Fruit fly (Drosophila melanogaster): ENCODE measurements around the gene Cbs.

Cbs gene

DNA sequence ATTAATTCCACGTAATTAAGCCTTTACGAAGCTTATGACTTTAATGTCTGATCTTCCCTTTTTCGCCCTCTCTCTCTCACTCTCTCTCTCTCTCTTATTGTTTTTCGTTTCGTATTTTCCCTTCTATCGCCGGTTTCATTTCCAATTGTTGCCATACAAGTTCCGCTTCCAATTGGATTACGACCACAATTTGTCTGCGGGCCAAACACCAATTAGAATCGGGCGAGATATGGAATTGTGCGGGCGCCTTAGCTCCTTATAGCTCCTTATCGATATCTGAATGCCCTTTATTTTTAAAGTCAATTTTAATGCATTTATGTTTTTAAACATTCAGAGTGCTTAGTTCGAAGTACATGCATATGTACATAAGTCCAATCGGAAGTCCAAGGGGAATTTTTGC is 11.8 kb downstream of the Cbs start:
- no peak for TF ChIP-seq H15 (GFP tag; IDR thresholded peaks at IDR 0.05)
- peak; percentile 24 for TF ChIP-seq pfk (GFP tag; optimal IDR thresholded peaks at IDR 0.05)
- TF ChIP-seq D19A (tag; optimal IDR thresholded peaks at IDR 0.05) = peak; percentile 63
- peak; percentile 20 to 28 for TF ChIP-seq Trl (optimal IDR thresholded peaks at IDR 0.05)
- no peak for TF ChIP-seq Trl (GFP tag; optimal IDR thresholded peaks at IDR 0.05)
- no peak for TF ChIP-seq Mrtf (GFP tag; IDR thresholded peaks at IDR 0.05)
- peak; percentile 77 to 96 for TF ChIP-seq insv (GFP tag; optimal IDR thresholded peaks at IDR 0.05)
- peak; percentile 87 for TF ChIP-seq Elba2 (GFP tag; optimal IDR thresholded peaks at IDR 0.05)
- TF ChIP-seq CG10565 (GFP tag; optimal IDR thresholded peaks at IDR 0.05) = no peak
- TF ChIP-seq exex (tag; optimal IDR thresholded peaks at IDR 0.05) = no peak
- peak; percentile 39 for TF ChIP-seq Nf-YC (tag; optimal IDR thresholded peaks at IDR 0.05)
- no peak for TF ChIP-seq Hsf (GFP tag; optimal IDR thresholded peaks at IDR 0.05)
- TF ChIP-seq phol (tag; optimal IDR thresholded peaks at IDR 0.05) = no peak
- peak; percentile 64 for TF ChIP-seq gcm (GFP tag; optimal IDR thresholded peaks at IDR 0.05)
- TF ChIP-seq Nf-YB (GFP tag; optimal IDR thresholded peaks at IDR 0.05) = peak; percentile 51

DNA sequence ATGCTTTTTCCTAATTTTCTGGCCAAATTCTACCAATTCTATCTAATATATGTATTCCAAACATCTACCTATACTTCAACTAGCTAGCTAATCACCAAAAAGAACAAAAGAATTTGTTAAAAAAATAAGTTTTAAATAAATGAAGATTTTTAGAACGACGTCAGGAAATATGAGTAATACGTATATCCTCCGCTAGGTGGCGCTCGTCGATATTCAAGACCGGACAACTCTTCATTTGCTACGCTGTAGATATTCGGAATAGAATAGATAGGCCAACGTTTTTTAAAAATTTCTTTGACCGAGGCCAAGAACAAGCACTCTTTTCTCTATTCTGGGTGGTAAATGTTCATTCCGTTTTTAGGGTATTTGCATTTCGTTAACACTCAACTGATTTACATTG is 13.5 kb downstream of the Cbs start:
- TF ChIP-seq CG2678 (tag; optimal IDR thresholded peaks at IDR 0.05) (no peak), tin (GFP tag; optimal IDR thresholded peaks at IDR 0.05) (no peak), HmgZ (tag; optimal IDR thresholded peaks at IDR 0.05) (no peak), CTCF (GFP tag; optimal IDR thresholded peaks at IDR 0.05) (peak; percentile 84), CG3407 (GFP tag; optimal IDR thresholded peaks at IDR 0.05) (no peak)

DNA sequence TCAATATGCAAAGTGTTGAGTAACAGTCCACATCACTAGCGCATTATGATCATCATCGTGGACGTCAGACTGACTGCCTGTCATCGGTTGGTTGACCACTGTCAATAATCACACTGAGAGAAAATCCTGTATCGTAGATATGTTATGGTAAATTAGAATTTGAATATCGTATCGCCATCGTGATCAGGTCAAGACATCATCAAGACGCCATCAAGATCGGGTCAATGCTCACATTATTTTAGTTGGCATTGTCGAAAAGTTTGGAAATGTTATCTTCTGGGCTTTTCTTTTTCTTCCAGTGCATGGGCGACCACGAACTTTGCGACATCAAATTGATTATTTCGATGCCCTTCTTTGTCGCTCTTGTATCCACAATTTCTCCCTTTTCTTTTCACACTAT is 14.1 kb downstream of the Cbs start:
- TF ChIP-seq nau (GFP tag; optimal IDR thresholded peaks at IDR 0.05) (peak; percentile 71), CG3281 (GFP tag; optimal IDR thresholded peaks at IDR 0.05) (peak; percentile 79), CG9817 (tag; optimal IDR thresholded peaks at IDR 0.05) (peak; percentile 91), CG10979 (tag; optimal IDR thresholded peaks at IDR 0.05) (peak; percentile 91), CG8765 (GFP tag; IDR thresholded peaks at IDR 0.05) (no peak), CG16813 (GFP tag; IDR thresholded peaks at IDR 0.05; ENCODE audit: partially characterized antibody) (no peak), knrl (GFP tag; IDR thresholded peaks at IDR 0.05; ENCODE audit: partially characterized antibody) (no peak), luna (GFP tag; optimal IDR thresholded peaks at IDR 0.05) (no peak), CG1792 (GFP tag; optimal IDR thresholded peaks at IDR 0.05) (peak; percentile 78), CG1647 (GFP tag; optimal IDR thresholded peaks at IDR 0.05) (peak; percentile 78), CG15514 (GFP tag; optimal IDR thresholded peaks at IDR 0.05) (peak; percentile 62), Dad (GFP tag; optimal IDR thresholded peaks at IDR 0.05) (peak; percentile 93), CG18476 (GFP tag; optimal IDR thresholded peaks at IDR 0.05) (peak; percentile 80), CG14014 (GFP tag; IDR thresholded peaks at IDR 0.05) (peak; percentile 75), CG7745 (tag; optimal IDR thresholded peaks at IDR 0.05) (peak; percentile 12), pho (GFP tag; optimal IDR thresholded peaks at IDR 0.05) (peak; percentile 79), CG13123 (GFP tag; optimal IDR thresholded peaks at IDR 0.05) (peak; percentile 79), Blimp-1 (GFP tag; optimal IDR thresholded peaks at IDR 0.05) (peak; percentile 88), CG4328 (GFP tag; optimal IDR thresholded peaks at IDR 0.05) (peak; percentile 65), CG6254 (GFP tag; optimal IDR thresholded peaks at IDR 0.05) (peak; percentile 83), Mes4 (GFP tag; optimal IDR thresholded peaks at IDR 0.05) (peak; percentile 90), br (optimal IDR thresholded peaks at IDR 0.05) (no peak), CG9932 (GFP tag; IDR thresholded peaks at IDR 0.05) (peak; percentile 56; the same call in 1 of the 2 replicates), NK7.1 (GFP tag; optimal IDR thresholded peaks at IDR 0.05) (peak; percentile 86), ham (GFP tag; IDR thresholded peaks at IDR 0.05) (0 out of 2 replicates have a peak, but pooled peaks have one; percentile 36), CG17186 (GFP tag; optimal IDR thresholded peaks at IDR 0.05) (peak; percentile 53), Side (GFP tag; optimal IDR thresholded peaks at IDR 0.05) (peak; percentile 86), CG1024 (GFP tag; IDR thresholded peaks at IDR 0.05) (peak; percentile 76), bbx (GFP tag; IDR thresholded peaks at IDR 0.05; ENCODE audit: partially characterized antibody) (no peak), Xrp1 (GFP tag; IDR thresholded peaks at IDR 0.05) (peak; percentile 88)

Measured in whole organism, embryonic.